Fruit fly (Drosophila melanogaster): ENCODE results near the gene PK2-R1.

PK2-R1 gene

dm6 chr3R:13363347-13363994 is 25.3 kb downstream of the PK2-R1 start:
- TF ChIP-seq Abd-B (GFP tag; optimal IDR thresholded peaks at IDR 0.05) (no peak), Rx (GFP tag; IDR thresholded peaks at IDR 0.05) (no peak), eve (GFP tag; optimal IDR thresholded peaks at IDR 0.05) (peak in 1 of 2 experiments; percentile 80), Med (GFP tag) (peak; percentile 23), Bdp1 (GFP tag; optimal IDR thresholded peaks at IDR 0.05) (peak; percentile 96), CG7556 (GFP tag; optimal IDR thresholded peaks at IDR 0.05) (no peak), CG13894 (tag; optimal IDR thresholded peaks at IDR 0.05) (no peak), Eip74EF (GFP tag; optimal IDR thresholded peaks at IDR 0.05) (no peak), Trl (optimal IDR thresholded peaks at IDR 0.05) (no peak), Trl (GFP tag; optimal IDR thresholded peaks at IDR 0.05) (no peak), knrl (GFP tag; IDR thresholded peaks at IDR 0.05; ENCODE audit: partially characterized antibody) (no peak), Bteb2 (GFP tag; optimal IDR thresholded peaks at IDR 0.05) (no peak), esg (GFP tag; conservative IDR thresholded peaks at IDR 0.05) (no peak), CG2129 (GFP tag; IDR thresholded peaks at IDR 0.05; ENCODE audit: partially characterized antibody) (no peak), HLH4C (GFP tag; IDR thresholded peaks at IDR 0.05; ENCODE audit: partially characterized antibody) (0 out of 3 replicates have a peak, but pooled peaks have one; percentile 44), CG13775 (GFP tag; optimal IDR thresholded peaks at IDR 0.05) (no peak)

dm6 chr3R:13364175-13365174 is 26.3 kb downstream of the PK2-R1 start, which contains the start of gene Dic1:
Gene Dic1 (plus strand): TSS chr3R:13364938.
- TF ChIP-seq ato (GFP tag; IDR thresholded peaks at IDR 0.05; ENCODE audit: partially characterized antibody) (peak; percentile 34; the same call in 1 of the 2 replicates), CG12659 (GFP tag; optimal IDR thresholded peaks at IDR 0.05) (peak; percentile 99), Mad (GFP tag; optimal IDR thresholded peaks at IDR 0.05) (peak; percentile 91), CG17385 (GFP tag; optimal IDR thresholded peaks at IDR 0.05) (peak; percentile 95), CG2889 (GFP tag; IDR thresholded peaks at IDR 0.05) (peak; percentile 79), Oaz (GFP tag; IDR thresholded peaks at IDR 0.05) (peak; percentile 86), Nf-YC (tag; optimal IDR thresholded peaks at IDR 0.05) (peak; percentile 87), mirr (GFP tag; optimal IDR thresholded peaks at IDR 0.05) (peak; percentile 14), CG1647 (GFP tag; optimal IDR thresholded peaks at IDR 0.05) (peak; percentile 76), Jarid2 (GFP tag; optimal IDR thresholded peaks at IDR 0.05) (peak; percentile 88), dimm (GFP tag; IDR thresholded peaks at IDR 0.05) (peak; percentile 57), CG34376 (GFP tag; optimal IDR thresholded peaks at IDR 0.05) (peak; percentile 91), BtbVII (GFP tag; optimal IDR thresholded peaks at IDR 0.05) (peak; percentile 98), ttk (GFP tag; IDR thresholded peaks at IDR 0.05) (peak; percentile 85), Blimp-1 (GFP tag; optimal IDR thresholded peaks at IDR 0.05) (peak; percentile 98), CG10321 (GFP tag; IDR thresholded peaks at IDR 0.05) (peak; percentile 30; the same call in 1 of the 2 replicates), onecut (GFP tag; IDR thresholded peaks at IDR 0.05) (peak; percentile 88), nau (GFP tag; optimal IDR thresholded peaks at IDR 0.05) (peak; percentile 95), CG15696 (tag; optimal IDR thresholded peaks at IDR 0.05) (peak; percentile 93), pum (GFP tag; optimal IDR thresholded peaks at IDR 0.05) (peak; percentile 89), CG32767 (GFP tag; IDR thresholded peaks at IDR 0.05) (peak; percentile 92), corto (GFP tag; optimal IDR thresholded peaks at IDR 0.05) (peak; percentile 84), CG13424 (tag; optimal IDR thresholded peaks at IDR 0.05) (peak; percentile 98), CG13894 (tag; optimal IDR thresholded peaks at IDR 0.05) (peak; percentile 94), sug (tag; optimal IDR thresholded peaks at IDR 0.05) (peak; percentile 92), Lpt (GFP tag; optimal IDR thresholded peaks at IDR 0.05) (no peak), CG4707 (GFP tag; optimal IDR thresholded peaks at IDR 0.05) (peak; percentile 77), CG8281 (tag; optimal IDR thresholded peaks at IDR 0.05) (peak; percentile 87), Bgb (GFP tag; IDR thresholded peaks at IDR 0.05; ENCODE audit: partially characterized antibody) (peak; percentile 68; the same call in 1 of the 2 replicates), lmd (GFP tag; IDR thresholded peaks at IDR 0.05) (peak; percentile 96), usp (GFP tag; optimal IDR thresholded peaks at IDR 0.05) (no peak)

Data from whole organism, embryonic.